Worm (Caenorhabditis elegans): ENCODE results near the gene his-3.

DNA sequence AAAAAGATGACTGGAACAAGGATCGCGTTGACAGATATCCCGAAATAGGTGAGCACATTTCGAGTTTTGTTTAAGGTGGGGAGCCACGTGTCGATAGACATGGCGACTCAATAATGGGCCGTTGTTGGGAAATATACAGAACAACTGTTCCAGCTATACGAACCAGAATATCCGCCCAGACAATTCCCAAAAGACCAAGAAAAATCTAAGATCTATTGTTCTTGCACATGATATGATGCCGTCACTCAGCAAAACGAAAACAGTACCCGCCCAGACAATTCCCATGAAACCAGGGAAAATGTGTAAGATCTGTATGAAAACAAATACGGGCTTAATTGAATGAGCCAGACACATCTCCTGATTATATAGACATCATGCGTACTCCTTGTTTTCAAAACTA is 33.1 kb upstream of the his-3 start, which contains the start of gene str-231:
- TF ChIP-seq dao-5 (tag; optimal IDR thresholded peaks at IDR 0.05): no peak
- no peak for TF ChIP-seq him-1 (tag; optimal IDR thresholded peaks at IDR 0.05)
- TF ChIP-seq W03F9.2 (tag; optimal IDR thresholded peaks at IDR 0.05): no peak
